Fruit fly (Drosophila melanogaster): ENCODE results near the gene Reck.

DNA sequence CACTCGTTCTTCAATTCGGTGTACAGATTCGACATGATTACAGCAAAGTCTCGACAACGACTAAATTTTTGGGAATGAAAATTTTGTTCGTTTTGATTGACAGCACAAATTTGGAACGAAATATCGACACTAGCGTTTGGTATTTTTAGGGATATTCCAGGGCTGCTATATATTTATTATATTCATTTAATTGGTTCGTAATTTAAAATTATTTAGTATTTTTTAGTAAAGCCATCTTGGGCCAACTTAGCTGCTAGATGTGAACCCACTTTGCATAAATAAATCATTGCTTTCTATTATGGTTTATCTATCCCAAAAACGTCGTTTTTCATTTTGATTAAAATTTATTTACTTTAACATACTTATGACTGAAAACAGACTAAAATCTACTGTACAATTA is 28.6 kb upstream of the Reck start, which contains the start of gene Rpn12R:
- TF ChIP-seq psq (optimal IDR thresholded peaks at IDR 0.05), result no peak
- TF ChIP-seq usp (GFP tag; optimal IDR thresholded peaks at IDR 0.05), result no peak
- TF ChIP-seq pan (optimal IDR thresholded peaks at IDR 0.05), result no peak

Measured in whole organism.